Fruit fly (Drosophila melanogaster) whole organism, embryonic: ENCODE results near the gene Ldaf1.

Source experiments
- Asciz ChIP-seq: fragments of 200-800 bp; sonication (Bioruptor generic); optimal IDR thresholded peaks from 2 replicates; lab custom pipeline; 2017; ENCODE audit warnings: missing biosample characterization, mild to moderate bottlenecking, missing genetic modification characterization, missing genetic modification reagents
- B-H1 ChIP-seq: fragments of 200-800 bp; sonication (Bioruptor generic); IDR thresholded peaks from 3 replicates; pipeline ENCODE4 v1.3.6; 2022; ENCODE audit warnings: missing biosample characterization, missing genetic modification characterization
- BEAF-32 ChIP-seq: fragments of 200-800 bp; sonication (Bioruptor generic); optimal IDR thresholded peaks from 3 replicates; lab custom pipeline; 2017; ENCODE audit warnings: missing biosample characterization, missing genetic modification characterization, mild to moderate bottlenecking, moderate library complexity, missing genetic modification reagents
- CG10209 ChIP-seq: fragments of 200-800 bp; sonication (Bioruptor generic); optimal IDR thresholded peaks from 3 replicates; lab custom pipeline; 2017; ENCODE audit warnings: missing biosample characterization, mild to moderate bottlenecking, missing genetic modification characterization, missing genetic modification reagents
- CG10267 ChIP-seq: fragments of 200-800 bp; sonication (Bioruptor generic); optimal IDR thresholded peaks from 2 replicates; lab custom pipeline; 2018; ENCODE audit warnings: missing biosample characterization, mild to moderate bottlenecking, missing genetic modification characterization, moderate library complexity
- CG11723 ChIP-seq: fragments of 200-800 bp; sonication (Bioruptor generic); optimal IDR thresholded peaks from 2 replicates; lab custom pipeline; 2017; ENCODE audit warnings: missing biosample characterization, mild to moderate bottlenecking, missing genetic modification characterization
- CG12659 ChIP-seq: fragments of 200-800 bp; sonication (Bioruptor generic); optimal IDR thresholded peaks from 3 replicates; lab custom pipeline; 2017; ENCODE audit warnings: mild to moderate bottlenecking, missing biosample characterization, missing genetic modification reagents, missing genetic modification characterization
- CG13624 ChIP-seq: fragments of 200-800 bp; sonication (Bioruptor generic); optimal IDR thresholded peaks from 2 replicates; lab custom pipeline; 2016; ENCODE audit warnings: missing biosample characterization, missing genetic modification characterization
- CG13775 ChIP-seq: fragments of 200-800 bp; sonication (Bioruptor generic); optimal IDR thresholded peaks from 3 replicates; lab custom pipeline; 2017; ENCODE audit warnings: missing biosample characterization, mild to moderate bottlenecking, missing genetic modification characterization
- CG14710 ChIP-seq: fragments of 200-800 bp; sonication (Bioruptor generic); optimal IDR thresholded peaks from 3 replicates; lab custom pipeline; 2019; ENCODE audit warnings: missing biosample characterization, mild to moderate bottlenecking, missing genetic modification characterization, moderate library complexity
- CG1647 ChIP-seq: fragments of 200-800 bp; sonication (Bioruptor generic); optimal IDR thresholded peaks from 3 replicates; lab custom pipeline; 2016; ENCODE audit warnings: missing biosample characterization, missing genetic modification characterization
- CG17385 ChIP-seq: fragments of 200-800 bp; sonication (Bioruptor generic); optimal IDR thresholded peaks from 3 replicates; lab custom pipeline; 2018; ENCODE audit warnings: missing biosample characterization, mild to moderate bottlenecking, missing genetic modification characterization
- CG2116 ChIP-seq: fragments of 200-800 bp; sonication (Bioruptor generic); optimal IDR thresholded peaks from 3 replicates; lab custom pipeline; 2018; ENCODE audit warnings: missing biosample characterization, mild to moderate bottlenecking, missing genetic modification characterization
- CG30020 ChIP-seq: fragments of 200-800 bp; optimal IDR thresholded peaks from 2 replicates; lab custom pipeline; 2019; ENCODE audit warnings: missing biosample characterization, mild to moderate bottlenecking, missing genetic modification characterization, moderate library complexity
- CG32772 ChIP-seq: fragments of 200-800 bp; sonication (Bioruptor generic); IDR thresholded peaks from 2 replicates; pipeline ENCODE4 v1.3.6; 2022; ENCODE audit warnings: missing biosample characterization, missing genetic modification characterization
- CG34376 ChIP-seq: fragments of 200-800 bp; sonication (Bioruptor generic); optimal IDR thresholded peaks from 2 replicates; lab custom pipeline; 2018; ENCODE audit warnings: missing biosample characterization, mild to moderate bottlenecking, missing genetic modification characterization
- CG4617 ChIP-seq: fragments of 200-800 bp; sonication (Bioruptor generic); optimal IDR thresholded peaks from 3 replicates; lab custom pipeline; 2016; ENCODE audit warnings: missing biosample characterization, missing genetic modification characterization, borderline replicate concordance
- CG5180 ChIP-seq: fragments of 200-800 bp; sonication (Bioruptor generic); optimal IDR thresholded peaks from 3 replicates; lab custom pipeline; 2017; ENCODE audit warnings: missing biosample characterization, missing genetic modification characterization, mild to moderate bottlenecking, moderate library complexity, missing genetic modification reagents
- CG6791 ChIP-seq: fragments of 200-800 bp; sonication (Bioruptor generic); IDR thresholded peaks from 3 replicates; pipeline ENCODE4 v1.3.6; 2022; ENCODE audit warnings: missing biosample characterization, missing genetic modification characterization; ENCODE audit not compliant: partially characterized antibody
- CG9797 ChIP-seq: fragments of 200-800 bp; sonication (Bioruptor generic); optimal IDR thresholded peaks from 3 replicates; lab custom pipeline; 2018; ENCODE audit warnings: missing biosample characterization, mild to moderate bottlenecking, missing genetic modification characterization
- Dll ChIP-seq: fragments of 200-800 bp; sonication (Bioruptor generic); IDR thresholded peaks from 4 replicates; pipeline ENCODE4 v1.3.6; 2022; ENCODE audit warnings: missing biosample characterization, missing genetic modification characterization; ENCODE audit not compliant: partially characterized antibody
- Dp ChIP-seq: fragments of 200-800 bp; sonication (Bioruptor generic); optimal IDR thresholded peaks from 2 replicates; lab custom pipeline; 2018; ENCODE audit warnings: missing biosample characterization, mild to moderate bottlenecking, missing genetic modification characterization, moderate library complexity
- Elba2 ChIP-seq: fragments of 200-800 bp; sonication (Bioruptor generic); optimal IDR thresholded peaks from 3 replicates; lab custom pipeline; 2016; ENCODE audit warnings: missing biosample characterization, missing genetic modification characterization
- Ets97D ChIP-seq: fragments of 200-800 bp; sonication (Bioruptor generic); optimal IDR thresholded peaks from 3 replicates; lab custom pipeline; 2016; ENCODE audit warnings: missing biosample characterization, missing genetic modification characterization
- Fer1 ChIP-seq: fragments of 200-800 bp; sonication (Bioruptor generic); optimal IDR thresholded peaks from 2 replicates; lab custom pipeline; 2017; ENCODE audit warnings: missing biosample characterization, mild to moderate bottlenecking, missing genetic modification characterization
- Jarid2 ChIP-seq: fragments of 200-800 bp; sonication (Bioruptor generic); optimal IDR thresholded peaks from 3 replicates; lab custom pipeline; 2017; ENCODE audit warnings: mild to moderate bottlenecking, missing biosample characterization, missing genetic modification reagents, missing genetic modification characterization
- Mad ChIP-seq: fragments of 200-800 bp; sonication (Bioruptor generic); optimal IDR thresholded peaks from 2 replicates; lab custom pipeline; 2016; ENCODE audit warnings: missing biosample characterization, missing genetic modification characterization
- Med ChIP-seq: fragments of 200-800 bp; sonication (Bioruptor generic); peaks from one replicate; lab custom pipeline; 2016; ENCODE audit warnings: missing biosample characterization, missing genetic modification characterization, mild to moderate bottlenecking, inconsistent platforms, moderate library complexity
- NK7.1 ChIP-seq: fragments of 200-800 bp; sonication (Bioruptor generic); optimal IDR thresholded peaks from 3 replicates; lab custom pipeline; 2016; ENCODE audit warnings: missing biosample characterization, missing genetic modification characterization
- Nf-YC ChIP-seq: fragments of 200-800 bp; optimal IDR thresholded peaks from 3 replicates; lab custom pipeline; 2019; ENCODE audit warnings: missing biosample characterization, mild to moderate bottlenecking, missing genetic modification characterization, moderate library complexity
- Sin3A ChIP-seq: fragments of >200 bp; optimal IDR thresholded peaks from 2 replicates; lab custom pipeline; 2018
- Sry-δ ChIP-seq: fragments of 200-800 bp; sonication (Bioruptor generic); optimal IDR thresholded peaks from 2 replicates; lab custom pipeline; 2016; ENCODE audit warnings: missing biosample characterization, missing genetic modification characterization
- YL-1 ChIP-seq: fragments of 200-800 bp; sonication (Bioruptor generic); optimal IDR thresholded peaks from 3 replicates; lab custom pipeline; 2017; ENCODE audit warnings: missing biosample characterization, mild to moderate bottlenecking, missing genetic modification characterization
- bigmax ChIP-seq: fragments of 200-800 bp; sonication (Bioruptor generic); optimal IDR thresholded peaks from 2 replicates; lab custom pipeline; 2018; ENCODE audit warnings: missing biosample characterization, mild to moderate bottlenecking, missing genetic modification characterization
- cg ChIP-seq: fragments of 200-800 bp; sonication (Bioruptor generic); optimal IDR thresholded peaks from 3 replicates; lab custom pipeline; 2019; ENCODE audit warnings: missing biosample characterization, mild to moderate bottlenecking, missing genetic modification characterization, moderate library complexity
- corto ChIP-seq: fragments of 200-800 bp; sonication (Bioruptor generic); optimal IDR thresholded peaks from 2 replicates; lab custom pipeline; 2016; ENCODE audit warnings: missing biosample characterization, mild to moderate bottlenecking, missing genetic modification characterization, moderate library complexity
- gfzf ChIP-seq: fragments of 200-800 bp; sonication (Bioruptor generic); optimal IDR thresholded peaks from 2 replicates; lab custom pipeline; 2016; ENCODE audit warnings: missing biosample characterization, mild to moderate bottlenecking, missing genetic modification characterization, moderate library complexity
- hbn ChIP-seq: fragments of 200-800 bp; sonication (Bioruptor generic); IDR thresholded peaks from 2 replicates; pipeline ENCODE4 v1.3.6; 2022; ENCODE audit warnings: missing biosample characterization, missing genetic modification characterization; ENCODE audit not compliant: partially characterized antibody
- hkb ChIP-seq, 2 experiments: fragments of 200-800 bp in 1 of 2; fragments of >200 bp in 1 of 2; sonication (Bioruptor generic) in 1 of 2; IDR thresholded peaks in 1 of 2; optimal IDR thresholded peaks in 1 of 2; 2 replicates each; pipeline versions ENCODE4 v1.3.6 to Lab custom; 2017 to 2022; ENCODE audit warnings: missing biosample characterization in 1 of 2, missing genetic modification characterization in 1 of 2
- jumu ChIP-seq: fragments of 200-800 bp; sonication (Bioruptor generic); optimal IDR thresholded peaks from 3 replicates; lab custom pipeline; 2016; ENCODE audit warnings: missing biosample characterization, missing genetic modification characterization
- mirr ChIP-seq: fragments of 200-800 bp; sonication (Bioruptor generic); optimal IDR thresholded peaks from 3 replicates; lab custom pipeline; 2018; ENCODE audit warnings: missing biosample characterization, mild to moderate bottlenecking, missing genetic modification characterization
- pnt ChIP-seq: fragments of 200-800 bp; sonication (Bioruptor generic); optimal IDR thresholded peaks from 3 replicates; lab custom pipeline; 2016; ENCODE audit warnings: missing biosample characterization, missing genetic modification characterization
- pzg ChIP-seq: fragments of 200-800 bp; sonication (Bioruptor generic); optimal IDR thresholded peaks from 3 replicates; lab custom pipeline; 2018; ENCODE audit warnings: missing biosample characterization, mild to moderate bottlenecking, missing genetic modification characterization, moderate library complexity
- sens ChIP-seq: fragments of 200-800 bp; sonication (Bioruptor generic); peaks from one replicate; lab custom pipeline; 2016; ENCODE audit warnings: missing biosample characterization, missing genetic modification characterization
- sqz ChIP-seq: fragments of 200-800 bp; sonication (Bioruptor generic); optimal IDR thresholded peaks from 3 replicates; lab custom pipeline; 2018; ENCODE audit warnings: missing biosample characterization, mild to moderate bottlenecking, missing genetic modification characterization
- trem ChIP-seq: fragments of 200-800 bp; optimal IDR thresholded peaks from 3 replicates; lab custom pipeline; 2019; ENCODE audit warnings: missing biosample characterization, mild to moderate bottlenecking, missing genetic modification characterization, moderate library complexity
- twi ChIP-seq: fragments of 200-800 bp; optimal IDR thresholded peaks from 2 replicates; lab custom pipeline; 2019; ENCODE audit warnings: missing biosample characterization, mild to moderate bottlenecking, missing genetic modification characterization, moderate library complexity
- zen ChIP-seq: fragments of 200-800 bp; sonication (Bioruptor generic); optimal IDR thresholded peaks from 3 replicates; lab custom pipeline; 2018; ENCODE audit warnings: missing biosample characterization, mild to moderate bottlenecking, missing genetic modification characterization, moderate library complexity

Ldaf1 gene

dm6 chrX:1873515-1874126 lies 28.1 kb downstream of the Ldaf1 start, which contains the start of the genes Pgam5 and Vps26:
Gene Pgam5, minus strand, starts transcription at chrX:1873565.
Gene Vps26, plus strand, starts transcription at chrX:1873853.
- TF ChIP-seq zen (tag; lab: Kevin White, UChicago) (peak; percentile 26), twi (tag; lab: Kevin White, UChicago) (no peak), jumu (GFP tag; lab: Kevin White, UChicago) (no peak), hkb (optimal IDR thresholded peaks at IDR 0.05; lab: Kevin White, UChicago) (peak; percentile 15), hkb (GFP tag; IDR thresholded peaks at IDR 0.05; lab: Robert Waterston, UW) (no peak), BEAF-32 (GFP tag; lab: Kevin White, UChicago) (peak; percentile 51), Jarid2 (GFP tag; lab: Kevin White, UChicago) (no peak), cg (GFP tag; lab: Kevin White, UChicago) (peak; percentile 66), gfzf (GFP tag; lab: Kevin White, UChicago) (peak; percentile 67), Mad (no peak), CG13775 (GFP tag; lab: Kevin White, UChicago) (no peak), CG9797 (peak; percentile 69), mirr (GFP tag; lab: Kevin White, UChicago) (no peak), CG4617 (GFP tag; lab: Kevin White, UChicago) (peak; percentile 48), CG2116 (peak; percentile 30), Fer1 (no peak), CG13624 (GFP tag; lab: Kevin White, UChicago) (peak; percentile 21), CG32772 (0 out of 2 replicates have a peak, but pooled peaks have one; percentile 28), CG14710 (tag; lab: Kevin White, UChicago) (peak; percentile 52), sens (GFP tag; lab: Kevin White, UChicago) (peak; percentile 49), pnt (no peak), CG5180 (GFP tag; lab: Kevin White, UChicago) (no peak), Elba2 (GFP tag; lab: Kevin White, UChicago) (peak; percentile 83), CG34376 (no peak), bigmax (GFP tag; lab: Kevin White, UChicago) (no peak), corto (no peak), CG10209 (GFP tag; lab: Kevin White, UChicago) (no peak), Med (peak; percentile 73), Asciz (GFP tag; lab: Kevin White, UChicago) (no peak), CG17385 (GFP tag; lab: Kevin White, UChicago) (peak; percentile 95), hbn (GFP tag; lab: Robert Waterston, UW) (no peak), CG6791 (GFP tag; lab: Robert Waterston, UW) (no peak), B-H1 (GFP tag; lab: Robert Waterston, UW) (no peak), CG10267 (tag; lab: Kevin White, UChicago) (peak; percentile 39), NK7.1 (GFP tag; lab: Kevin White, UChicago) (no peak), Dll (GFP tag; lab: Robert Waterston, UW) (0 out of 4 replicates have a peak, but pooled peaks have one; percentile 21), CG30020 (tag; lab: Kevin White, UChicago) (peak; percentile 48), Sry-δ (peak; percentile 38), CG12659 (peak; percentile 47), CG1647 (GFP tag; lab: Kevin White, UChicago) (no peak), pzg (peak; percentile 61), CG11723 (no peak), trem (tag; lab: Kevin White, UChicago) (peak; percentile 60), Nf-YC (tag; lab: Kevin White, UChicago) (peak; percentile 12), Dp (GFP tag; lab: Kevin White, UChicago) (peak; percentile 21), sqz (GFP tag; lab: Kevin White, UChicago) (peak; percentile 97), YL-1 (peak; percentile 72), Sin3A (lab: Kevin White, UChicago) (peak; percentile 51), Ets97D (GFP tag; lab: Kevin White, UChicago) (peak; percentile 49)
